Fruit fly (Drosophila melanogaster) whole organism, prepupa: ENCODE results near the gene Clbn.

ENCODE experiments used
- CG4318 ChIP-seq: fragments of 200-800 bp; sonication (Bioruptor generic); optimal IDR thresholded peaks from 3 replicates; lab custom pipeline; 2017; ENCODE audit warnings: missing biosample characterization, mild to moderate bottlenecking, missing genetic modification characterization
- Ets21C ChIP-seq: fragments of 200-800 bp; sonication (Bioruptor generic); optimal IDR thresholded peaks from 3 replicates; lab custom pipeline; 2016; ENCODE audit warnings: missing biosample characterization, missing genetic modification characterization

DNA sequence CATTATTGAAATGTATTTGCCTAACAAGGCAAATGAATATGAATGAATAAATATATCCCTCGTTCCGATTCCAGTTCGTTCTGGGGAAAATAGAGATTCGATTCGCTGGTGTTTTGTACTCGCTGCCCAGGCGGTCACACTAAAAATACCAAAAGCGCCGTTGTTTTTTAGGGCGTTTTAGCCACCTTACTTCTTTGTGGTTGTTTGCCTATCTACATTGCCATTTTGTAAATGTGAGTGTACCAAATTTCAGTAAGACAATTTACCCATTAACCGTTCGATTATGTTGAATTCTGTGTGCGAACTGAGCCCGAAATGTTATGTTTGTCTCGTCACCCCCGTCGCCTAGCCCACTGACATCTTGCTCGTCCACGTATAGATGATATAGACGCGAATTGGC lies 29.8 kb upstream of the Clbn start, which contains the start of the genes CG33095 and CG33096:
- TF ChIP-seq Ets21C (GFP tag; lab: Kevin White, UChicago) (no peak), CG4318 (GFP tag; lab: Kevin White, UChicago) (no peak)
